Fruit fly (Drosophila melanogaster) whole organism, prepupa: ENCODE data around the gene CG7149.

ENCODE experiments used
- CG10631 ChIP-seq: fragments of 200-800 bp; sonication (Bioruptor generic); optimal IDR thresholded peaks from 2 replicates; lab custom pipeline; 2016; ENCODE audit warnings: missing biosample characterization, missing genetic modification characterization
- CG10669 ChIP-seq: fragments of 200-800 bp; sonication (Bioruptor generic); optimal IDR thresholded peaks from 3 replicates; lab custom pipeline; 2018; ENCODE audit warnings: missing biosample characterization, mild to moderate bottlenecking, missing genetic modification characterization, moderate library complexity
- CG11762 ChIP-seq: fragments of 200-800 bp; sonication (Bioruptor generic); optimal IDR thresholded peaks from 3 replicates; lab custom pipeline; 2016; ENCODE audit warnings: missing biosample characterization, missing genetic modification characterization; ENCODE audit not compliant: insufficient read depth
- CG11902 ChIP-seq: fragments of 200-800 bp; sonication (Bioruptor generic); optimal IDR thresholded peaks from 3 replicates; lab custom pipeline; 2016; ENCODE audit warnings: missing biosample characterization, missing genetic modification characterization
- CG15336 ChIP-seq: fragments of 200-800 bp; sonication (Bioruptor generic); IDR thresholded peaks from 2 replicates; pipeline ENCODE4 v1.3.6; 2022; ENCODE audit warnings: missing biosample characterization, missing genetic modification characterization
- CG1621 ChIP-seq: fragments of 200-800 bp; sonication (Bioruptor generic); optimal IDR thresholded peaks from 3 replicates; lab custom pipeline; 2018; ENCODE audit warnings: missing biosample characterization, mild to moderate bottlenecking, missing genetic modification characterization
- CG3032 ChIP-seq: fragments of 200-800 bp; optimal IDR thresholded peaks from 2 replicates; lab custom pipeline; 2019; ENCODE audit warnings: missing biosample characterization, mild to moderate bottlenecking, missing genetic modification characterization, moderate library complexity
- CG31627 ChIP-seq: fragments of 200-800 bp; sonication (Bioruptor generic); optimal IDR thresholded peaks from 3 replicates; lab custom pipeline; 2016; ENCODE audit warnings: missing biosample characterization, missing genetic modification characterization
- CG32006 ChIP-seq: fragments of 200-800 bp; sonication (Bioruptor generic); optimal IDR thresholded peaks from 3 replicates; lab custom pipeline; 2017; ENCODE audit warnings: missing biosample characterization, mild to moderate bottlenecking, missing genetic modification characterization
- CG3919 ChIP-seq: fragments of 200-800 bp; sonication (Bioruptor generic); optimal IDR thresholded peaks from 3 replicates; lab custom pipeline; 2016; ENCODE audit warnings: missing biosample characterization, missing genetic modification characterization
- CG4318 ChIP-seq: fragments of 200-800 bp; sonication (Bioruptor generic); optimal IDR thresholded peaks from 3 replicates; lab custom pipeline; 2017; ENCODE audit warnings: missing biosample characterization, mild to moderate bottlenecking, missing genetic modification characterization
- CG6163 ChIP-seq: fragments of 200-800 bp; sonication (Bioruptor generic); IDR thresholded peaks from 3 replicates; pipeline ENCODE4 v1.3.6; 2022; ENCODE audit warnings: missing biosample characterization, missing genetic modification characterization
- CG6276 ChIP-seq: fragments of 200-800 bp; sonication (Bioruptor generic); optimal IDR thresholded peaks from 2 replicates; lab custom pipeline; 2017; ENCODE audit warnings: missing biosample characterization, mild to moderate bottlenecking, missing genetic modification characterization
- CG6854 ChIP-seq: fragments of 200-800 bp; sonication (Bioruptor generic); optimal IDR thresholded peaks from 2 replicates; lab custom pipeline; 2017; ENCODE audit warnings: missing biosample characterization, mild to moderate bottlenecking, missing genetic modification characterization
- CG7368 ChIP-seq: fragments of 200-800 bp; sonication (Bioruptor generic); optimal IDR thresholded peaks from 3 replicates; lab custom pipeline; 2016; ENCODE audit warnings: missing biosample characterization, missing genetic modification characterization
- CG8632 ChIP-seq: fragments of 200-800 bp; sonication (Bioruptor generic); optimal IDR thresholded peaks from 3 replicates; lab custom pipeline; 2016; ENCODE audit warnings: missing biosample characterization, missing genetic modification characterization
- CG9139 ChIP-seq: fragments of 200-800 bp; sonication (Bioruptor generic); optimal IDR thresholded peaks from 3 replicates; lab custom pipeline; 2017; ENCODE audit warnings: missing biosample characterization, mild to moderate bottlenecking, missing genetic modification characterization
- Eip75B ChIP-seq: fragments of 200-800 bp; sonication (Bioruptor generic); optimal IDR thresholded peaks from 3 replicates; lab custom pipeline; 2016; ENCODE audit warnings: missing biosample characterization, missing genetic modification characterization
- Eip78C ChIP-seq: fragments of 200-800 bp; sonication (Bioruptor generic); peaks from one replicate; lab custom pipeline; 2016; ENCODE audit warnings: missing biosample characterization, missing genetic modification characterization
- Ets21C ChIP-seq: fragments of 200-800 bp; sonication (Bioruptor generic); optimal IDR thresholded peaks from 3 replicates; lab custom pipeline; 2016; ENCODE audit warnings: missing biosample characterization, missing genetic modification characterization
- Ets96B ChIP-seq: fragments of 200-800 bp; optimal IDR thresholded peaks from 2 replicates; lab custom pipeline; 2019; ENCODE audit warnings: missing biosample characterization, mild to moderate bottlenecking, missing genetic modification characterization, moderate library complexity
- Hr39 ChIP-seq: fragments of 200-800 bp; sonication (Bioruptor generic); optimal IDR thresholded peaks from 2 replicates; lab custom pipeline; 2016; ENCODE audit warnings: missing biosample characterization, missing genetic modification characterization
- Hr4 ChIP-seq: fragments of 200-800 bp; sonication (Bioruptor generic); optimal IDR thresholded peaks from 3 replicates; lab custom pipeline; 2016; ENCODE audit warnings: missing biosample characterization, missing genetic modification characterization
- Met ChIP-seq: fragments of 200-800 bp; sonication (Bioruptor generic); optimal IDR thresholded peaks from 3 replicates; lab custom pipeline; 2016; ENCODE audit warnings: missing biosample characterization, missing genetic modification characterization
- OdsH ChIP-seq: fragments of 200-800 bp; sonication (Bioruptor generic); optimal IDR thresholded peaks from 3 replicates; lab custom pipeline; 2016; ENCODE audit warnings: missing biosample characterization, missing genetic modification characterization
- Smox ChIP-seq: fragments of 200-800 bp; sonication (Bioruptor generic); optimal IDR thresholded peaks from 3 replicates; lab custom pipeline; 2016; ENCODE audit warnings: missing biosample characterization, missing genetic modification characterization
- Sox102F ChIP-seq: fragments of 200-800 bp; sonication (Bioruptor generic); optimal IDR thresholded peaks from 2 replicates; lab custom pipeline; 2016; ENCODE audit warnings: missing biosample characterization, mild to moderate bottlenecking, missing genetic modification characterization
- Sox14 ChIP-seq: fragments of 200-800 bp; sonication (Bioruptor generic); optimal IDR thresholded peaks from 3 replicates; lab custom pipeline; 2016; ENCODE audit warnings: missing biosample characterization, missing genetic modification characterization
- Sox15 ChIP-seq: fragments of 200-800 bp; sonication (Bioruptor generic); optimal IDR thresholded peaks from 3 replicates; lab custom pipeline; 2016; ENCODE audit warnings: missing biosample characterization, missing genetic modification characterization
- achi ChIP-seq: fragments of 200-800 bp; sonication (Bioruptor generic); optimal IDR thresholded peaks from 3 replicates; lab custom pipeline; 2016; ENCODE audit warnings: missing biosample characterization, missing genetic modification characterization
- acj6 ChIP-seq: fragments of 200-800 bp; sonication (Bioruptor generic); optimal IDR thresholded peaks from 3 replicates; lab custom pipeline; 2016; ENCODE audit warnings: missing biosample characterization, missing genetic modification characterization
- cyc ChIP-seq: fragments of 200-800 bp; sonication (Bioruptor generic); optimal IDR thresholded peaks from 3 replicates; lab custom pipeline; 2016; ENCODE audit warnings: missing biosample characterization, missing genetic modification characterization
- dac ChIP-seq: fragments of 200-800 bp; sonication (Bioruptor generic); optimal IDR thresholded peaks from 2 replicates; lab custom pipeline; 2017; ENCODE audit warnings: missing biosample characterization, mild to moderate bottlenecking, missing genetic modification characterization
- dsx ChIP-seq: fragments of 200-800 bp; optimal IDR thresholded peaks from 3 replicates; lab custom pipeline; 2019; ENCODE audit warnings: missing biosample characterization, mild to moderate bottlenecking, missing genetic modification characterization, moderate library complexity; ENCODE audit not compliant: poor library complexity, severe bottlenecking
- esn ChIP-seq: fragments of 200-800 bp; sonication (Bioruptor generic); optimal IDR thresholded peaks from 2 replicates; lab custom pipeline; 2016; ENCODE audit warnings: missing biosample characterization, mild to moderate bottlenecking, missing genetic modification characterization, moderate library complexity
- fd85E ChIP-seq: fragments of 200-800 bp; sonication (Bioruptor generic); optimal IDR thresholded peaks from 3 replicates; lab custom pipeline; 2016; ENCODE audit warnings: missing biosample characterization, missing genetic modification characterization
- fkh ChIP-seq: fragments of 200-800 bp; sonication (Bioruptor generic); optimal IDR thresholded peaks from 3 replicates; lab custom pipeline; 2017; ENCODE audit warnings: missing biosample characterization, mild to moderate bottlenecking, missing genetic modification characterization, moderate library complexity
- lz ChIP-seq: fragments of 200-800 bp; sonication (Bioruptor generic); optimal IDR thresholded peaks from 3 replicates; lab custom pipeline; 2016; ENCODE audit warnings: missing biosample characterization, missing genetic modification characterization
- net ChIP-seq: fragments of 200-800 bp; sonication (Bioruptor generic); optimal IDR thresholded peaks from 3 replicates; lab custom pipeline; 2016; ENCODE audit warnings: missing biosample characterization, missing genetic modification characterization
- pdm3 ChIP-seq: fragments of 200-800 bp; sonication (Bioruptor generic); optimal IDR thresholded peaks from 3 replicates; lab custom pipeline; 2016; ENCODE audit warnings: missing biosample characterization, missing genetic modification characterization
- salr ChIP-seq, 2 experiments: fragments of 200-800 bp; sonication (Bioruptor generic); optimal IDR thresholded peaks; 3 replicates each; lab custom pipeline; 2016 to 2018; ENCODE audit warnings: missing biosample characterization in 2 of 2, missing genetic modification characterization in 2 of 2, mild to moderate bottlenecking in 1 of 2
- spab ChIP-seq: fragments of 200-800 bp; sonication (Bioruptor generic); optimal IDR thresholded peaks from 2 replicates; lab custom pipeline; 2017; ENCODE audit warnings: missing biosample characterization, mild to moderate bottlenecking, missing genetic modification characterization, missing genetic modification reagents
- ss ChIP-seq, 2 experiments: fragments of 200-800 bp; sonication (Bioruptor generic); optimal IDR thresholded peaks; 2 replicates in 1 of 2; 3 replicates in 1 of 2; lab custom pipeline; 2017 to 2018; ENCODE audit warnings: mild to moderate bottlenecking in 2 of 2, missing biosample characterization in 2 of 2, missing genetic modification characterization in 2 of 2, moderate library complexity in 1 of 2
- svp ChIP-seq: fragments of 200-800 bp; sonication (Bioruptor generic); peaks from one replicate; lab custom pipeline; 2016; ENCODE audit warnings: missing biosample characterization, missing genetic modification characterization
- topi ChIP-seq: fragments of 200-800 bp; sonication (Bioruptor generic); optimal IDR thresholded peaks from 3 replicates; lab custom pipeline; 2016; ENCODE audit warnings: missing biosample characterization, missing genetic modification characterization
- vri ChIP-seq: fragments of 200-800 bp; sonication (Bioruptor generic); optimal IDR thresholded peaks from 3 replicates; lab custom pipeline; 2016; ENCODE audit warnings: missing biosample characterization, mild to moderate bottlenecking, missing genetic modification characterization

CG7149 gene

dm6 chr2L:7827045-7828004 is 37.0 kb upstream of the CG7149 start, which contains the start of the genes Rack1 and mts (continued):
- peak; percentile 38 for TF ChIP-seq Sox15 (GFP tag; lab: Kevin White, UChicago)
- peak; percentile 64 for TF ChIP-seq CG31627 (GFP tag; lab: Kevin White, UChicago)
- peak; percentile 49 for TF ChIP-seq CG11902 (GFP tag; lab: Kevin White, UChicago)
- TF ChIP-seq CG3919 (GFP tag; lab: Kevin White, UChicago) = peak; percentile 90
- peak; percentile 86 for TF ChIP-seq CG6163
- no peak for TF ChIP-seq CG4318 (GFP tag; lab: Kevin White, UChicago)
- peak; percentile 74 for TF ChIP-seq acj6 (GFP tag; lab: Kevin White, UChicago)
- TF ChIP-seq Smox (GFP tag; lab: Kevin White, UChicago) = peak; percentile 45
- TF ChIP-seq CG15336 = no peak
- peak; percentile 82 for TF ChIP-seq CG9139
- peak; percentile 62 for TF ChIP-seq CG1621 (tag; lab: Kevin White, UChicago)

dm6 chr2L:7821279-7821848 is 31.0 kb upstream of the CG7149 start:
- peak; percentile 36 to 63 for TF ChIP-seq ss (GFP tag; optimal IDR thresholded peaks at IDR 0.05; lab: Kevin White, UChicago)
- TF ChIP-seq vri (GFP tag; lab: Kevin White, UChicago) = peak; percentile 45
- peak; percentile 64 for TF ChIP-seq CG6854 (GFP tag; lab: Kevin White, UChicago)
- peak; percentile 63 for TF ChIP-seq lz
- TF ChIP-seq dsx (GFP tag; lab: Kevin White, UChicago) = peak; percentile 54
- peak; percentile 52 for TF ChIP-seq achi
- peak; percentile 10 for TF ChIP-seq Eip75B (GFP tag; lab: Kevin White, UChicago)
- TF ChIP-seq Sox102F (GFP tag; lab: Kevin White, UChicago) = peak; percentile 38
- TF ChIP-seq Eip78C (GFP tag; lab: Kevin White, UChicago) = peak; percentile 83
- TF ChIP-seq Met (GFP tag; lab: Kevin White, UChicago) = peak; percentile 55
- TF ChIP-seq CG10669 (GFP tag; lab: Kevin White, UChicago) = peak; percentile 50
- TF ChIP-seq Hr39 = peak; percentile 62
- TF ChIP-seq topi (GFP tag; lab: Kevin White, UChicago) = peak; percentile 50
- peak; percentile 11 for TF ChIP-seq Sox15 (GFP tag; lab: Kevin White, UChicago)
- no peak for TF ChIP-seq CG6163
- TF ChIP-seq fkh (GFP tag; lab: Kevin White, UChicago) = peak; percentile 25
- peak; percentile 66 for TF ChIP-seq CG31627 (GFP tag; lab: Kevin White, UChicago)
- peak; percentile 50 for TF ChIP-seq CG10631
- TF ChIP-seq CG6276 (GFP tag; lab: Kevin White, UChicago) = no peak
- no peak for TF ChIP-seq fd85E (GFP tag; lab: Kevin White, UChicago)
- TF ChIP-seq Ets96B (tag; lab: Kevin White, UChicago) = peak; percentile 10
- TF ChIP-seq Hr4 (GFP tag; lab: Kevin White, UChicago) = peak; percentile 58
- peak; percentile 48 for TF ChIP-seq net (GFP tag; lab: Kevin White, UChicago)
- TF ChIP-seq OdsH (GFP tag; lab: Kevin White, UChicago) = peak; percentile 50
- TF ChIP-seq Ets21C = peak; percentile 46
- TF ChIP-seq svp (GFP tag; lab: Kevin White, UChicago) = peak; percentile 89
- TF ChIP-seq salr (GFP tag; optimal IDR thresholded peaks at IDR 0.05; lab: Kevin White, UChicago) = no peak
- peak; percentile 49 for TF ChIP-seq CG8632 (GFP tag; lab: Kevin White, UChicago)
- peak; percentile 67 for TF ChIP-seq CG3919 (GFP tag; lab: Kevin White, UChicago)
- no peak for TF ChIP-seq CG11762 (GFP tag; lab: Kevin White, UChicago)
- TF ChIP-seq CG1621 (tag; lab: Kevin White, UChicago) = no peak
- TF ChIP-seq spab = no peak
- no peak for TF ChIP-seq CG7368 (GFP tag; lab: Kevin White, UChicago)
- TF ChIP-seq dac (GFP tag; lab: Kevin White, UChicago) = no peak
- no peak for TF ChIP-seq CG4318 (GFP tag; lab: Kevin White, UChicago)
- TF ChIP-seq pdm3 = peak; percentile 51
- TF ChIP-seq cyc (GFP tag; lab: Kevin White, UChicago) = peak; percentile 59
- TF ChIP-seq esn (GFP tag; lab: Kevin White, UChicago) = peak; percentile 56
- TF ChIP-seq Sox14 (GFP tag; lab: Kevin White, UChicago) = peak; percentile 47
- no peak for TF ChIP-seq CG32006 (GFP tag; lab: Kevin White, UChicago)
- peak; percentile 9 for TF ChIP-seq CG3032 (tag; lab: Kevin White, UChicago)
